In genomic region chrII:3992029-3992428, ce11 we compare ENCODE assay signal across 5 worm cellular contexts.
A peak's percentile ranks its signal among the peaks of the same experiment; 100 is the strongest.
TF ChIP-seq lines count a peak whose summit lies in the region.

No protein-coding gene starts in this region.

TF ChIP-seq in whole organism, L1 larva, 84 proteins besides CTCF, POLR2A, EP300 and RAD21:
- TF ChIP-seq nhr-85 (tag; lab: Kevin White, UChicago) = no peak
- TF ChIP-seq elt-2 (tag; optimal IDR thresholded peaks at IDR 0.05; lab: Kevin White, UChicago) = peak; percentile 80
- no peak for TF ChIP-seq ztf-4 (tag; optimal IDR thresholded peaks at IDR 0.05; lab: Kevin White, UChicago)

TF ChIP-seq in whole organism, L2 larva, 48 proteins besides CTCF, POLR2A, EP300 and RAD21:
- TF ChIP-seq nhr-11 (tag; optimal IDR thresholded peaks at IDR 0.05; lab: Kevin White, UChicago) (no peak), C34F6.9 (tag; optimal IDR thresholded peaks at IDR 0.05; lab: Kevin White, UChicago) (no peak), lin-11 (tag; optimal IDR thresholded peaks at IDR 0.05; lab: Kevin White, UChicago) (no peak), nhr-12 (tag; optimal IDR thresholded peaks at IDR 0.05; lab: Kevin White, UChicago) (no peak), fos-1 (tag; optimal IDR thresholded peaks at IDR 0.05; lab: Kevin White, UChicago) (peak; percentile 61)

TF ChIP-seq in whole organism, L3 larva, 47 proteins besides CTCF, POLR2A, EP300 and RAD21:
- TF ChIP-seq fos-1 (tag; optimal IDR thresholded peaks at IDR 0.05; lab: Kevin White, UChicago) (no peak), jun-1 (tag; optimal IDR thresholded peaks at IDR 0.05; lab: Kevin White, UChicago) (no peak), sea-2 (GFP tag; optimal IDR thresholded peaks at IDR 0.05; lab: Kevin White, UChicago) (no peak), ztf-11 (tag; optimal IDR thresholded peaks at IDR 0.05; lab: Kevin White, UChicago) (no peak), elt-3 (tag; optimal IDR thresholded peaks at IDR 0.05; lab: Kevin White, UChicago) (no peak), elt-2 (tag; optimal IDR thresholded peaks at IDR 0.05; lab: Kevin White, UChicago) (peak; percentile 82), lin-15B (tag; optimal IDR thresholded peaks at IDR 0.05; lab: Kevin White, UChicago) (no peak), nhr-67 (tag; optimal IDR thresholded peaks at IDR 0.05; lab: Kevin White, UChicago) (no peak), pha-4 (tag; optimal IDR thresholded peaks at IDR 0.05; lab: Kevin White, UChicago) (no peak), nhr-76 (tag; optimal IDR thresholded peaks at IDR 0.05; lab: Kevin White, UChicago) (no peak), ZK546.5 (tag; optimal IDR thresholded peaks at IDR 0.05; lab: Kevin White, UChicago) (no peak), pqm-1 (tag; optimal IDR thresholded peaks at IDR 0.05; lab: Kevin White, UChicago) (peak; percentile 22), eor-1 (tag; optimal IDR thresholded peaks at IDR 0.05; lab: Kevin White, UChicago) (no peak), ztf-4 (tag; optimal IDR thresholded peaks at IDR 0.05; lab: Kevin White, UChicago) (no peak), skn-1 (tag; optimal IDR thresholded peaks at IDR 0.05; lab: Kevin White, UChicago) (no peak), ceh-28 (tag; optimal IDR thresholded peaks at IDR 0.05; lab: Kevin White, UChicago) (no peak)

TF ChIP-seq in whole organism, L4 larva, 104 proteins besides CTCF, POLR2A, EP300 and RAD21:
- TF ChIP-seq mxl-2 (GFP tag; conservative IDR thresholded peaks at IDR 0.05; lab: Robert Waterston, UW) (no peak), attf-4 (tag; optimal IDR thresholded peaks at IDR 0.05; lab: Kevin White, UChicago) (no peak), tra-1 (GFP tag; IDR thresholded peaks at IDR 0.05; lab: Robert Waterston, UW) (no peak), ceh-62 (tag; optimal IDR thresholded peaks at IDR 0.05; lab: Kevin White, UChicago) (no peak), zag-1 (tag; optimal IDR thresholded peaks at IDR 0.05; lab: Kevin White, UChicago) (no peak), vab-7 (GFP tag; IDR thresholded peaks at IDR 0.05; lab: Robert Waterston, UW) (no peak), F37D6.2 (tag; optimal IDR thresholded peaks at IDR 0.05; lab: Kevin White, UChicago) (no peak), lin-1 (GFP tag; IDR thresholded peaks at IDR 0.05; lab: Robert Waterston, UW) (no peak), rbr-2 (tag; optimal IDR thresholded peaks at IDR 0.05; lab: Kevin White, UChicago) (no peak), zfp-2 (tag; optimal IDR thresholded peaks at IDR 0.05; lab: Kevin White, UChicago) (no peak), spr-1 (tag; optimal IDR thresholded peaks at IDR 0.05; lab: Kevin White, UChicago) (no peak), nhr-28 (tag; optimal IDR thresholded peaks at IDR 0.05; lab: Kevin White, UChicago) (peak; percentile 2), nhr-102 (tag; optimal IDR thresholded peaks at IDR 0.05; lab: Kevin White, UChicago) (no peak), pqm-1 (tag; optimal IDR thresholded peaks at IDR 0.05; lab: Kevin White, UChicago) (peak; percentile 58), nhr-41 (GFP tag; IDR thresholded peaks at IDR 0.05; lab: Robert Waterston, UW) (no peak), dmd-6 (GFP tag; IDR thresholded peaks at IDR 0.05; lab: Robert Waterston, UW) (peak; percentile 44; the same call in 1 of the 2 replicates), daf-16 (GFP tag; optimal IDR thresholded peaks at IDR 0.05; lab: Kevin White, UChicago) (no peak), daf-16 (tag; optimal IDR thresholded peaks at IDR 0.05; lab: Kevin White, UChicago) (peak; percentile 76), dve-1 (tag; optimal IDR thresholded peaks at IDR 0.05; lab: Kevin White, UChicago; ENCODE audit: insufficient read depth) (peak; percentile 20), ceh-82 (tag; optimal IDR thresholded peaks at IDR 0.05; lab: Kevin White, UChicago) (no peak), lin-13 (GFP tag; optimal IDR thresholded peaks at IDR 0.05; lab: Kevin White, UChicago) (no peak), Y48G9A.11 (GFP tag; IDR thresholded peaks at IDR 0.05; lab: Robert Waterston, UW) (no peak), Y5F2A.4 (GFP tag; optimal IDR thresholded peaks at IDR 0.05; lab: Kevin White, UChicago) (no peak), madf-5 (GFP tag; IDR thresholded peaks at IDR 0.05; lab: Robert Waterston, UW) (no peak), nhr-11 (tag; optimal IDR thresholded peaks at IDR 0.05; lab: Kevin White, UChicago) (no peak), fkh-10 (GFP tag; optimal IDR thresholded peaks at IDR 0.05; lab: Kevin White, UChicago) (no peak)
TF ChIP-seq in whole organism, L4 larva: peak in this region for 5.

TF ChIP-seq in whole organism, young adult, 124 proteins besides CTCF, POLR2A, EP300 and RAD21:
- TF ChIP-seq zim-3 (tag; optimal IDR thresholded peaks at IDR 0.05; lab: Kevin White, UChicago) = no peak
- peak; percentile 40 for TF ChIP-seq nhr-80 (tag; optimal IDR thresholded peaks at IDR 0.05; lab: Kevin White, UChicago)
